In genomic region chr3L:6756197-6756736, dm6 we compare ENCODE assay signal across 1 fruit fly cellular context.
A peak's percentile ranks its signal among the peaks of the same experiment; 100 is the strongest.
TF ChIP-seq lines count a peak whose summit lies in the region.

TSS of gene Ist1 (minus strand) at chr3L:6756497.

TF ChIP-seq in whole organism, embryonic, 481 proteins besides CTCF, POLR2A, EP300 and RAD21 (continued from another document):
- TF ChIP-seq gfzf (GFP tag; optimal IDR thresholded peaks at IDR 0.05; lab: Kevin White, UChicago) = peak; percentile 71
- no peak for TF ChIP-seq CG17612 (GFP tag; IDR thresholded peaks at IDR 0.05; lab: Robert Waterston, UW)
- TF ChIP-seq caup (GFP tag; optimal IDR thresholded peaks at IDR 0.05; lab: Kevin White, UChicago; ENCODE audit: severe bottlenecking) = no peak
- TF ChIP-seq hkb (optimal IDR thresholded peaks at IDR 0.05; lab: Kevin White, UChicago) = no peak
- TF ChIP-seq hkb (GFP tag; IDR thresholded peaks at IDR 0.05; lab: Robert Waterston, UW) = no peak
- TF ChIP-seq Atf-2 (GFP tag; optimal IDR thresholded peaks at IDR 0.05; lab: Kevin White, UChicago) = no peak
- TF ChIP-seq Nf-YA (GFP tag; IDR thresholded peaks at IDR 0.05; lab: Robert Waterston, UW) = no peak
- TF ChIP-seq toy (GFP tag; IDR thresholded peaks at IDR 0.05; lab: Robert Waterston, UW) = no peak
- no peak for TF ChIP-seq pb (GFP tag; optimal IDR thresholded peaks at IDR 0.05; lab: Kevin White, UChicago)
- TF ChIP-seq MTF-1 (GFP tag; optimal IDR thresholded peaks at IDR 0.05; lab: Kevin White, UChicago; ENCODE audit: borderline replicate concordance) = no peak
- no peak for TF ChIP-seq so (GFP tag; IDR thresholded peaks at IDR 0.05; lab: Robert Waterston, UW)
- no peak for TF ChIP-seq CG6854 (GFP tag; optimal IDR thresholded peaks at IDR 0.05; lab: Kevin White, UChicago)
- no peak for TF ChIP-seq pita (GFP tag; optimal IDR thresholded peaks at IDR 0.05; lab: Kevin White, UChicago)
- TF ChIP-seq CG9797 (GFP tag; optimal IDR thresholded peaks at IDR 0.05; lab: Kevin White, UChicago) = peak; percentile 78
- TF ChIP-seq vnd (GFP tag; IDR thresholded peaks at IDR 0.05; lab: Robert Waterston, UW; ENCODE audit: partially characterized antibody) = no peak
- no peak for TF ChIP-seq CG8478 (optimal IDR thresholded peaks at IDR 0.05; lab: Kevin White, UChicago)
- TF ChIP-seq CG32767 (GFP tag; IDR thresholded peaks at IDR 0.05; lab: Robert Waterston, UW) = no peak
- peak in 1 of 3 experiments; percentile 14 for TF ChIP-seq Stat92E (GFP tag; optimal IDR thresholded peaks at IDR 0.05; lab: Kevin White, UChicago)
- TF ChIP-seq CG8388 (GFP tag; optimal IDR thresholded peaks at IDR 0.05; lab: Kevin White, UChicago) = no peak
- peak; percentile 89 for TF ChIP-seq kay (GFP tag; optimal IDR thresholded peaks at IDR 0.05; lab: Kevin White, UChicago)
- TF ChIP-seq row (GFP tag; IDR thresholded peaks at IDR 0.05; lab: Robert Waterston, UW) = peak; percentile 43; the same call in 1 of the 3 replicates
- TF ChIP-seq CG10654 (GFP tag; optimal IDR thresholded peaks at IDR 0.05; lab: Kevin White, UChicago) = no peak
- TF ChIP-seq Chrac-16 (GFP tag; optimal IDR thresholded peaks at IDR 0.05; lab: Kevin White, UChicago) = no peak
- TF ChIP-seq ci (GFP tag; IDR thresholded peaks at IDR 0.05; lab: Robert Waterston, UW) = no peak
- TF ChIP-seq Drgx (GFP tag; IDR thresholded peaks at IDR 0.05; lab: Robert Waterston, UW) = no peak
- TF ChIP-seq YL-1 (GFP tag; optimal IDR thresholded peaks at IDR 0.05; lab: Kevin White, UChicago) = peak; percentile 47
- no peak for TF ChIP-seq Optix (GFP tag; IDR thresholded peaks at IDR 0.05; lab: Robert Waterston, UW)
- TF ChIP-seq Dfd (GFP tag; optimal IDR thresholded peaks at IDR 0.05; lab: Kevin White, UChicago) = no peak
- no peak for TF ChIP-seq CG6272 (GFP tag; IDR thresholded peaks at IDR 0.05; lab: Robert Waterston, UW)
- TF ChIP-seq cg (GFP tag; optimal IDR thresholded peaks at IDR 0.05; lab: Kevin White, UChicago) = no peak
- 0 out of 4 replicates have a peak, but pooled peaks have one; percentile 13 for TF ChIP-seq Dll (GFP tag; IDR thresholded peaks at IDR 0.05; lab: Robert Waterston, UW; ENCODE audit: partially characterized antibody)
- no peak for TF ChIP-seq Dad (GFP tag; optimal IDR thresholded peaks at IDR 0.05; lab: Kevin White, UChicago)
- TF ChIP-seq E2f2 (GFP tag; IDR thresholded peaks at IDR 0.05; lab: Robert Waterston, UW) = peak; percentile 91
- TF ChIP-seq dmrt99B (tag; optimal IDR thresholded peaks at IDR 0.05; lab: Kevin White, UChicago) = no peak
- no peak for TF ChIP-seq dm (GFP tag; optimal IDR thresholded peaks at IDR 0.05; lab: Kevin White, UChicago)
- no peak for TF ChIP-seq CG2120 (GFP tag; optimal IDR thresholded peaks at IDR 0.05; lab: Kevin White, UChicago)
- no peak for TF ChIP-seq CG14860 (GFP tag; IDR thresholded peaks at IDR 0.05; lab: Robert Waterston, UW; ENCODE audit: partially characterized antibody)
- no peak for TF ChIP-seq CG17186 (GFP tag; optimal IDR thresholded peaks at IDR 0.05; lab: Kevin White, UChicago)
- TF ChIP-seq CoRest (tag; optimal IDR thresholded peaks at IDR 0.05; lab: Kevin White, UChicago) = no peak
- no peak for TF ChIP-seq CG3847 (GFP tag; IDR thresholded peaks at IDR 0.05; lab: Robert Waterston, UW)
- TF ChIP-seq h (optimal IDR thresholded peaks at IDR 0.05; lab: Kevin White, UChicago) = no peak
- TF ChIP-seq CG17385 (GFP tag; optimal IDR thresholded peaks at IDR 0.05; lab: Kevin White, UChicago) = no peak
- TF ChIP-seq CG1647 (GFP tag; optimal IDR thresholded peaks at IDR 0.05; lab: Kevin White, UChicago) = no peak
- TF ChIP-seq jumu (GFP tag; optimal IDR thresholded peaks at IDR 0.05; lab: Kevin White, UChicago) = no peak
- TF ChIP-seq sim (GFP tag; IDR thresholded peaks at IDR 0.05; lab: Robert Waterston, UW) = no peak
- TF ChIP-seq mam (GFP tag; optimal IDR thresholded peaks at IDR 0.05; lab: Kevin White, UChicago) = no peak
- TF ChIP-seq CG4617 (GFP tag; optimal IDR thresholded peaks at IDR 0.05; lab: Kevin White, UChicago; ENCODE audit: borderline replicate concordance) = peak; percentile 76
- TF ChIP-seq az2 (GFP tag; optimal IDR thresholded peaks at IDR 0.05; lab: Kevin White, UChicago) = no peak
- no peak for TF ChIP-seq CG13123 (GFP tag; optimal IDR thresholded peaks at IDR 0.05; lab: Kevin White, UChicago)
- TF ChIP-seq BEAF-32 (GFP tag; optimal IDR thresholded peaks at IDR 0.05; lab: Kevin White, UChicago) = peak; percentile 16
- TF ChIP-seq pfk (GFP tag; optimal IDR thresholded peaks at IDR 0.05; lab: Kevin White, UChicago) = no peak
- TF ChIP-seq luna (GFP tag; optimal IDR thresholded peaks at IDR 0.05; lab: Kevin White, UChicago) = no peak
- peak; percentile 32 for TF ChIP-seq CG10267 (tag; optimal IDR thresholded peaks at IDR 0.05; lab: Kevin White, UChicago)
- TF ChIP-seq CG15011 (GFP tag; optimal IDR thresholded peaks at IDR 0.05; lab: Kevin White, UChicago) = no peak
- TF ChIP-seq Dref (GFP tag; IDR thresholded peaks at IDR 0.05; lab: Robert Waterston, UW) = no peak
- no peak for TF ChIP-seq D19B (GFP tag; optimal IDR thresholded peaks at IDR 0.05; lab: Kevin White, UChicago)
- no peak for TF ChIP-seq CG1603 (tag; optimal IDR thresholded peaks at IDR 0.05; lab: Kevin White, UChicago)
- no peak for TF ChIP-seq run (tag; optimal IDR thresholded peaks at IDR 0.05; lab: Kevin White, UChicago)
- TF ChIP-seq sc (optimal IDR thresholded peaks at IDR 0.05; lab: Kevin White, UChicago) = no peak
- no peak for TF ChIP-seq sc (GFP tag; optimal IDR thresholded peaks at IDR 0.05; lab: Kevin White, UChicago)
- TF ChIP-seq Max (GFP tag; optimal IDR thresholded peaks at IDR 0.05; lab: Kevin White, UChicago) = no peak
- peak; percentile 31; the same call in 1 of the 2 replicates for TF ChIP-seq MBD-R2 (GFP tag; IDR thresholded peaks at IDR 0.05; lab: Robert Waterston, UW)
- no peak for TF ChIP-seq otp (GFP tag; IDR thresholded peaks at IDR 0.05; lab: Robert Waterston, UW)
- 0 out of 2 replicates have a peak, but pooled peaks have one; percentile 19 for TF ChIP-seq unc-4 (GFP tag; IDR thresholded peaks at IDR 0.05; lab: Robert Waterston, UW; ENCODE audit: partially characterized antibody)
- TF ChIP-seq ro (GFP tag; IDR thresholded peaks at IDR 0.05; lab: Robert Waterston, UW) = no peak
- TF ChIP-seq CG10321 (GFP tag; IDR thresholded peaks at IDR 0.05; lab: Robert Waterston, UW) = no peak
- peak; percentile 7 for TF ChIP-seq scrt (GFP tag; optimal IDR thresholded peaks at IDR 0.05; lab: Kevin White, UChicago)
- TF ChIP-seq gcm (GFP tag; optimal IDR thresholded peaks at IDR 0.05; lab: Kevin White, UChicago) = no peak
- TF ChIP-seq CG10431 (GFP tag; optimal IDR thresholded peaks at IDR 0.05; lab: Kevin White, UChicago) = peak; percentile 4
- no peak for TF ChIP-seq CG18262 (tag; optimal IDR thresholded peaks at IDR 0.05; lab: Kevin White, UChicago)
- TF ChIP-seq tna (GFP tag; IDR thresholded peaks at IDR 0.05; lab: Robert Waterston, UW; ENCODE audit: partially characterized antibody) = no peak
- TF ChIP-seq Awh (GFP tag; IDR thresholded peaks at IDR 0.05; lab: Robert Waterston, UW) = no peak
- no peak for TF ChIP-seq lola (GFP tag; optimal IDR thresholded peaks at IDR 0.05; lab: Kevin White, UChicago)
- peak; percentile 29; the same call in 1 of the 2 replicates for TF ChIP-seq CG13287 (GFP tag; IDR thresholded peaks at IDR 0.05; lab: Robert Waterston, UW; ENCODE audit: partially characterized antibody)
- no peak for TF ChIP-seq chn (GFP tag; optimal IDR thresholded peaks at IDR 0.05; lab: Kevin White, UChicago)
- TF ChIP-seq gce (GFP tag; IDR thresholded peaks at IDR 0.05; lab: Robert Waterston, UW) = no peak
- TF ChIP-seq CG10565 (GFP tag; optimal IDR thresholded peaks at IDR 0.05; lab: Kevin White, UChicago) = no peak
- no peak for TF ChIP-seq en (GFP tag; optimal IDR thresholded peaks at IDR 0.05; lab: Kevin White, UChicago)
- no peak for TF ChIP-seq CG5180 (GFP tag; optimal IDR thresholded peaks at IDR 0.05; lab: Kevin White, UChicago)
- TF ChIP-seq slbo (GFP tag; IDR thresholded peaks at IDR 0.05; lab: Robert Waterston, UW) = no peak
- TF ChIP-seq CG10462 (GFP tag; optimal IDR thresholded peaks at IDR 0.05; lab: Kevin White, UChicago) = no peak
- TF ChIP-seq sob (GFP tag; IDR thresholded peaks at IDR 0.05; lab: Robert Waterston, UW) = no peak
- TF ChIP-seq Dp (GFP tag; optimal IDR thresholded peaks at IDR 0.05; lab: Kevin White, UChicago) = peak; percentile 84
- TF ChIP-seq org-1 (GFP tag; optimal IDR thresholded peaks at IDR 0.05; lab: Kevin White, UChicago) = no peak
- TF ChIP-seq Rfx (GFP tag; IDR thresholded peaks at IDR 0.05; lab: Robert Waterston, UW) = no peak
- TF ChIP-seq CG14710 (tag; optimal IDR thresholded peaks at IDR 0.05; lab: Kevin White, UChicago) = peak; percentile 80
- TF ChIP-seq CG4730 (GFP tag; IDR thresholded peaks at IDR 0.05; lab: Robert Waterston, UW) = no peak
- peak; percentile 45 for TF ChIP-seq trem (tag; optimal IDR thresholded peaks at IDR 0.05; lab: Kevin White, UChicago)
- no peak for TF ChIP-seq fd102C (GFP tag; optimal IDR thresholded peaks at IDR 0.05; lab: Kevin White, UChicago)
- TF ChIP-seq CG2116 (GFP tag; optimal IDR thresholded peaks at IDR 0.05; lab: Kevin White, UChicago) = peak; percentile 22
- no peak for TF ChIP-seq CG3407 (GFP tag; optimal IDR thresholded peaks at IDR 0.05; lab: Kevin White, UChicago)
- TF ChIP-seq CG4328 (GFP tag; optimal IDR thresholded peaks at IDR 0.05; lab: Kevin White, UChicago) = no peak
- TF ChIP-seq CG4282 (GFP tag; optimal IDR thresholded peaks at IDR 0.05; lab: Kevin White, UChicago) = no peak
- TF ChIP-seq crp (GFP tag; optimal IDR thresholded peaks at IDR 0.05; lab: Kevin White, UChicago) = no peak
- no peak for TF ChIP-seq GATAe (GFP tag; conservative IDR thresholded peaks at IDR 0.05; lab: Robert Waterston, UW)
- TF ChIP-seq CG9215 (GFP tag; IDR thresholded peaks at IDR 0.05; lab: Robert Waterston, UW) = no peak
- TF ChIP-seq CG6791 (GFP tag; IDR thresholded peaks at IDR 0.05; lab: Robert Waterston, UW; ENCODE audit: partially characterized antibody) = no peak
- TF ChIP-seq ssp (GFP tag; IDR thresholded peaks at IDR 0.05; lab: Robert Waterston, UW) = no peak
- TF ChIP-seq dmrt11E (tag; optimal IDR thresholded peaks at IDR 0.05; lab: Kevin White, UChicago) = no peak
- TF ChIP-seq abd-A (tag; optimal IDR thresholded peaks at IDR 0.05; lab: Kevin White, UChicago) = no peak
- TF ChIP-seq CG10274 (GFP tag; optimal IDR thresholded peaks at IDR 0.05; lab: Kevin White, UChicago) = no peak
- TF ChIP-seq CG11398 (GFP tag; optimal IDR thresholded peaks at IDR 0.05; lab: Kevin White, UChicago) = no peak
- TF ChIP-seq TFAM (GFP tag; optimal IDR thresholded peaks at IDR 0.05; lab: Kevin White, UChicago) = no peak
- TF ChIP-seq stwl (tag; optimal IDR thresholded peaks at IDR 0.05; lab: Kevin White, UChicago) = peak; percentile 50
- no peak for TF ChIP-seq CG4360 (GFP tag; IDR thresholded peaks at IDR 0.05; lab: Robert Waterston, UW)
- TF ChIP-seq CG2199 (GFP tag; IDR thresholded peaks at IDR 0.05; lab: Robert Waterston, UW) = no peak
- TF ChIP-seq btn (GFP tag; optimal IDR thresholded peaks at IDR 0.05; lab: Kevin White, UChicago) = no peak
- TF ChIP-seq nom (GFP tag; optimal IDR thresholded peaks at IDR 0.05; lab: Kevin White, UChicago) = peak; percentile 8
- no peak for TF ChIP-seq oc (tag; optimal IDR thresholded peaks at IDR 0.05; lab: Kevin White, UChicago)
- no peak for TF ChIP-seq Opbp (GFP tag; IDR thresholded peaks at IDR 0.05; lab: Robert Waterston, UW; ENCODE audit: partially characterized antibody)
- no peak for TF ChIP-seq CG9876 (GFP tag; optimal IDR thresholded peaks at IDR 0.05; lab: Kevin White, UChicago)
- TF ChIP-seq vvl (GFP tag; IDR thresholded peaks at IDR 0.05; lab: Robert Waterston, UW) = no peak; the same call in 1 of the 2 replicates
- TF ChIP-seq tup (GFP tag; optimal IDR thresholded peaks at IDR 0.05; lab: Kevin White, UChicago) = no peak
- TF ChIP-seq CG7928 (GFP tag; optimal IDR thresholded peaks at IDR 0.05; lab: Kevin White, UChicago) = no peak
- TF ChIP-seq pzg (GFP tag; optimal IDR thresholded peaks at IDR 0.05; lab: Kevin White, UChicago) = peak; percentile 51
- TF ChIP-seq Ravus (GFP tag; IDR thresholded peaks at IDR 0.05; lab: Robert Waterston, UW) = no peak
- no peak for TF ChIP-seq vfl (GFP tag; optimal IDR thresholded peaks at IDR 0.05; lab: Kevin White, UChicago)
- no peak for TF ChIP-seq CrebB (tag; optimal IDR thresholded peaks at IDR 0.05; lab: Kevin White, UChicago)
- TF ChIP-seq CG4854 (GFP tag; optimal IDR thresholded peaks at IDR 0.05; lab: Kevin White, UChicago) = no peak
- TF ChIP-seq CG7556 (GFP tag; optimal IDR thresholded peaks at IDR 0.05; lab: Kevin White, UChicago) = no peak
- TF ChIP-seq CG13424 (tag; optimal IDR thresholded peaks at IDR 0.05; lab: Kevin White, UChicago) = no peak
- no peak for TF ChIP-seq Doc2 (GFP tag; IDR thresholded peaks at IDR 0.05; lab: Robert Waterston, UW)
- TF ChIP-seq fu2 (GFP tag; optimal IDR thresholded peaks at IDR 0.05; lab: Kevin White, UChicago) = no peak
- TF ChIP-seq CG15514 (GFP tag; optimal IDR thresholded peaks at IDR 0.05; lab: Kevin White, UChicago) = peak; percentile 25
- peak; percentile 94 for TF ChIP-seq sd (tag; optimal IDR thresholded peaks at IDR 0.05; lab: Kevin White, UChicago)
- TF ChIP-seq PHDP (tag; optimal IDR thresholded peaks at IDR 0.05; lab: Kevin White, UChicago) = no peak
- TF ChIP-seq bcd (GFP tag; optimal IDR thresholded peaks at IDR 0.05; lab: Kevin White, UChicago) = no peak
- peak; percentile 36 for TF ChIP-seq Med (GFP tag; lab: Kevin White, UChicago)
- no peak for TF ChIP-seq ken (GFP tag; IDR thresholded peaks at IDR 0.05; lab: Robert Waterston, UW)
- peak; percentile 90 for TF ChIP-seq MESR4 (GFP tag; optimal IDR thresholded peaks at IDR 0.05; lab: Kevin White, UChicago)
